Fruit fly (Drosophila melanogaster) whole organism, pupa: ENCODE results near the gene Nazo.

ENCODE experiments used
- CG13204 ChIP-seq: fragments of 200-800 bp; sonication (Bioruptor generic); optimal IDR thresholded peaks from 2 replicates; lab custom pipeline; 2018; ENCODE audit warnings: missing biosample characterization, mild to moderate bottlenecking, missing genetic modification characterization, moderate library complexity
- rn ChIP-seq: fragments of 200-800 bp; sonication (Bioruptor generic); IDR thresholded peaks from 2 replicates; pipeline ENCODE4 v1.3.6; 2022; ENCODE audit warnings: missing biosample characterization, missing genetic modification characterization

dm6 chr3R:8287697-8288096, at the start of gene Nazo:
- TF ChIP-seq CG13204 (GFP tag; lab: Kevin White, UChicago) = no peak
- no peak for TF ChIP-seq rn
